Worm (Caenorhabditis elegans) whole organism, L3 larva: ENCODE results near the gene srw-136.

ENCODE experiments used
- ama-1 ChIP-seq: fragments of 150-350 bp; optimal IDR thresholded peaks from 2 replicates; lab custom pipeline; 2018
- ceh-82 ChIP-seq: fragments of 150-350 bp; optimal IDR thresholded peaks from 2 replicates; lab custom pipeline; 2014; ENCODE audit warnings: missing biosample characterization, missing genetic modification characterization
- elt-2 ChIP-seq: sonication (generic microtip); optimal IDR thresholded peaks from 2 replicates; lab custom pipeline; 2016; ENCODE audit warnings: missing genetic modification reagents, mild to moderate bottlenecking, missing genetic modification characterization, missing compliant biosample characterization
- fos-1 ChIP-seq: fragments of 150-350 bp; optimal IDR thresholded peaks from 2 replicates; lab custom pipeline; 2014; ENCODE audit warnings: missing biosample characterization, missing genetic modification characterization
- jun-1 ChIP-seq: fragments of 150-350 bp; optimal IDR thresholded peaks from 2 replicates; lab custom pipeline; 2014; ENCODE audit warnings: missing biosample characterization, missing genetic modification reagents, missing genetic modification characterization
- lsy-12 ChIP-seq: sonication (generic microtip); optimal IDR thresholded peaks from 2 replicates; lab custom pipeline; 2016; ENCODE audit warnings: mild to moderate bottlenecking, missing genetic modification characterization, missing compliant biosample characterization
- nhr-28 ChIP-seq: fragments of 150-350 bp; optimal IDR thresholded peaks from 2 replicates; lab custom pipeline; 2014; ENCODE audit warnings: missing biosample characterization, missing genetic modification characterization
- nhr-76 ChIP-seq: fragments of 150-350 bp; sonication (generic microtip); optimal IDR thresholded peaks from 5 replicates; lab custom pipeline; 2014; ENCODE audit warnings: missing biosample characterization, missing genetic modification characterization
- pha-4 ChIP-seq: fragments of 150-350 bp; optimal IDR thresholded peaks from 2 replicates; lab custom pipeline; 2014; ENCODE audit warnings: missing biosample characterization, missing genetic modification reagents, missing genetic modification characterization
- snpc-4 ChIP-seq: fragments of 150-350 bp; optimal IDR thresholded peaks from 2 replicates; lab custom pipeline; 2014; ENCODE audit warnings: missing biosample characterization, missing genetic modification characterization
- unc-62 ChIP-seq: fragments of 150-350 bp; sonication (generic microtip); optimal IDR thresholded peaks from 4 replicates; lab custom pipeline; 2014; ENCODE audit warnings: missing biosample characterization, missing genetic modification reagents, missing genetic modification characterization
- zag-1 ChIP-seq: fragments of 150-350 bp; optimal IDR thresholded peaks from 2 replicates; lab custom pipeline; 2014; ENCODE audit warnings: missing biosample characterization, missing genetic modification characterization
- ztf-11 ChIP-seq: fragments of 150-350 bp; optimal IDR thresholded peaks from 2 replicates; lab custom pipeline; 2014; ENCODE audit warnings: missing biosample characterization, missing genetic modification characterization

DNA sequence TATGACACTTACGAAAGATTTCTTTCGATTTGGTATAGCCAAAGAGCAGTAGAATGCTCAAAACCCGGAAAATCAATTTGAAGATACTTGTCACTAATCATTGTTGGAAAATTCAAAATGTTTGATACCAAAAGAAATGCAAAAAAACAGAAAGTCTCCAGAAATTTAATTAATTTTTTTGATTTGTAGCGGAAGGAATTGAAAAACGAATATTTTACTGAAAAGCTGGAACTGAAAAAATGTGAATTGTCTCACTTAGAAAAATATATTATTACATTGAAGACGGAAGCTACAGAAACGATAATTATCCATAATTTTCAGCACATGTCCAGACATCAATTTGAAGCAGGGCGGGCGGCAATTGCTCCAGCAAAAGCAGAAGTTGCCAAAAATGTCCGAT is 47.4 kb downstream of the srw-136 start, which contains the start of gene srw-138:
- TF ChIP-seq unc-62 (no peak), ceh-82 (tag; lab: Kevin White, UChicago) (no peak), jun-1 (no peak), nhr-76 (tag; lab: Kevin White, UChicago) (no peak), zag-1 (tag; lab: Kevin White, UChicago) (no peak), nhr-28 (tag; lab: Kevin White, UChicago) (no peak), elt-2 (no peak), fos-1 (no peak), snpc-4 (tag; lab: Kevin White, UChicago) (no peak), pha-4 (tag; lab: Kevin White, UChicago) (no peak), ama-1 (no peak), lsy-12 (tag; lab: Kevin White, UChicago) (no peak), ztf-11 (tag; lab: Kevin White, UChicago) (no peak)
